Fruit fly (Drosophila melanogaster) whole organism: Measurements from ENCODE around the gene CG32726.

Source experiments
- CG8478 ChIP-seq: fragments of >200 bp; optimal IDR thresholded peaks from 2 replicates; lab custom pipeline; 2018; ENCODE audit warnings: inconsistent platforms
- Dll ChIP-seq: fragments of >200 bp; optimal IDR thresholded peaks from 2 replicates; lab custom pipeline; 2017
- EcR ChIP-seq, 2 experiments: fragments of >200 bp; optimal IDR thresholded peaks; 2 replicates each; lab custom pipeline; 2017; ENCODE audit warnings: missing biosample characterization in 2 of 2, missing genetic modification characterization in 2 of 2, missing genetic modification reagents in 2 of 2
- pan ChIP-seq: fragments of >200 bp; optimal IDR thresholded peaks from 2 replicates; lab custom pipeline; 2017
- psq ChIP-seq: fragments of >200 bp; optimal IDR thresholded peaks from 2 replicates; lab custom pipeline; 2017
- usp ChIP-seq: fragments of >200 bp; optimal IDR thresholded peaks from 2 replicates; lab custom pipeline; 2017; ENCODE audit warnings: missing biosample characterization, missing genetic modification characterization, mixed read lengths

The CG32726 gene

dm6 chrX:7415027-7415426 is 10.5 kb downstream of the CG32726 start:
- TF ChIP-seq CG8478 (lab: Kevin White, UChicago) = no peak
- no peak for TF ChIP-seq Dll (lab: Kevin White, UChicago)
- TF ChIP-seq EcR (GFP tag; optimal IDR thresholded peaks at IDR 0.05; lab: Kevin White, UChicago) = no peak
- TF ChIP-seq usp (GFP tag; lab: Kevin White, UChicago) = no peak

DNA sequence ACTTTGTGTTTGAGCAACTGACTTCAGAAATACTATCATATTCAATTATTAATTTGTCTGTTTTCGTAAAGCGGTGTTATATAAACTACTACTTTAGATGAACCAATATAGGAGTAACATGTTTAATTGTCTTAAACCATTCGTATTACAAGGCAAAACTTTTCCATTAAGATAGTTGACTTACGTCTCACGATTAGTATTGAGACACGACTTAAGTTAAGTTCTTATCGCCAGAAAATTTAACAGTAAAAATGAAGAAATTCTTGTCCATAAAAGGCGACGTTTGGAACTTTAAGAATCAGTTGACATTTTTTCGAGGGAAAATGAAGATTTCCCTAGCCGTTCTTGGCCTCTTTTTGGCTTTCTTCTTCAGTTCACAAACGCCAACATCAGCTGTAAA is 12.0 kb downstream of the CG32726 start, which contains the start of gene CG42705:
CG42705 (plus strand) TSS at position 301 of the 400 bp plus-strand sequence.
- TF ChIP-seq usp (GFP tag; lab: Kevin White, UChicago) = no peak
- TF ChIP-seq EcR (GFP tag; optimal IDR thresholded peaks at IDR 0.05; lab: Kevin White, UChicago) = no peak
- TF ChIP-seq CG8478 (lab: Kevin White, UChicago) = no peak

dm6 chrX:7412368-7412767 is 13.2 kb downstream of the CG32726 start, which contains the start of gene CG42704:
TSS of gene CG42704 (plus strand) at chrX:7412668.
- TF ChIP-seq EcR (GFP tag; optimal IDR thresholded peaks at IDR 0.05; lab: Kevin White, UChicago) (no peak), pan (lab: Kevin White, UChicago) (no peak), usp (GFP tag; lab: Kevin White, UChicago) (no peak), Dll (lab: Kevin White, UChicago) (no peak)

dm6 chrX:7411806-7412205 is 13.7 kb downstream of the CG32726 start, which contains the start of gene CG42246:
TSS of gene CG42246 (minus strand) at chrX:7411906.
- TF ChIP-seq psq = no peak
- no peak for TF ChIP-seq CG8478 (lab: Kevin White, UChicago)
- no peak for TF ChIP-seq Dll (lab: Kevin White, UChicago)
- no peak for TF ChIP-seq EcR (GFP tag; optimal IDR thresholded peaks at IDR 0.05; lab: Kevin White, UChicago)
- TF ChIP-seq pan (lab: Kevin White, UChicago) = no peak
- no peak for TF ChIP-seq usp (GFP tag; lab: Kevin White, UChicago)

DNA sequence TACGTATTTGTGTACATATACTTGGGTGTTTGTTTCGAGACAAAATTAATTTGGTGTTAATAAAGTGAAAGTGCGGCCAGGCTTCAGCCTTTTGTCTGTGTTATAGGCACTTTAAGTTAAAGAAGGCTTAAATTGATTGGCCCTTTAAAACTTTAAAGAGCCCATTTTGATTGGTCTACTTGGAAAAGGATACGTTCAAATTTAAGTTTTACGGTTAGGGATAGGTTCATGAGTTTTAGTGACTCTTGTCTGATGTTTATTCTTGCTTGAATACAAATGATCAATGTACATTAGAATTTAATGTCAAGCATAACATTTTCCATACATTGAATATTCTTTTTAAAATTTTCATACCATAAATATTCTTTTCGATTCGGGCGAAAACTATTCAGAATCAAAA is 18.6 kb downstream of the CG32726 start, which contains the start of gene CG32727:
CG32727 (plus strand) TSS at position 301 of the 400 bp plus-strand sequence.
- TF ChIP-seq Dll (lab: Kevin White, UChicago) (no peak), usp (GFP tag; lab: Kevin White, UChicago) (no peak), CG8478 (lab: Kevin White, UChicago) (no peak)

DNA sequence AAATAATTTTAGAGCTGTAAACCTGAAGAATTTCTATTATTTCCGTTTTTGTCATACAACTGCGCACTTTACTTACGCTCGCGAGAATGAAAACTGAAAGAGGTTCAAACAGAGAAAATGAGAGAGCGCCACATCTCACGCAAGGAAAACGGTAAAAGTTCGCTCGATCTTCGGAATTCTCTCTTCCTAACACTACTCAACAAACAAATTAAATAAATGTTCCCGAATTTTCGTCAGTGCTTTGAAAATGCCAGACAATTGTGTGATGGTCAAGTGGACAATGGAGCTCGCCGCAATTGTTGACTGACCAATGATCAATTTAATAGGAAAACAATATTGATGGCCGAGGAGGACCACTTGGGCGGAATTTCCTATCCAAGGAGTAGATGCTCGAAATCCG is 19.8 kb downstream of the CG32726 start, which contains the start of gene CG1677:
CG1677 (minus strand) TSS at position 101 of the 400 bp plus-strand sequence.
- TF ChIP-seq pan (lab: Kevin White, UChicago) (no peak), CG8478 (lab: Kevin White, UChicago) (no peak), Dll (lab: Kevin White, UChicago) (no peak), usp (GFP tag; lab: Kevin White, UChicago) (no peak), EcR (GFP tag; optimal IDR thresholded peaks at IDR 0.05; lab: Kevin White, UChicago) (no peak), psq (no peak)

dm6 chrX:7403074-7403473 is 22.5 kb downstream of the CG32726 start, which contains the start of gene CG15035:
TSS of gene CG15035 (minus strand) at chrX:7403174.
- TF ChIP-seq psq (no peak), pan (lab: Kevin White, UChicago) (no peak), CG8478 (lab: Kevin White, UChicago) (no peak), EcR (GFP tag; optimal IDR thresholded peaks at IDR 0.05; lab: Kevin White, UChicago) (no peak), Dll (lab: Kevin White, UChicago) (no peak), usp (GFP tag; lab: Kevin White, UChicago) (no peak)

- no peak for TF ChIP-seq Dll (lab: Kevin White, UChicago)
- no peak for TF ChIP-seq CG8478 (lab: Kevin White, UChicago)
- TF ChIP-seq psq = no peak
Observed at dm6 chrX:7382890-7383289, 42.7 kb downstream of the CG32726 start, which contains the start of gene CG42781. TSS of gene CG42781 (minus strand) at chrX:7382990.

dm6 chrX:7379569-7379968 is 46.0 kb downstream of the CG32726 start:
- TF ChIP-seq pan (lab: Kevin White, UChicago) (no peak), Dll (lab: Kevin White, UChicago) (no peak), psq (no peak), EcR (GFP tag; optimal IDR thresholded peaks at IDR 0.05; lab: Kevin White, UChicago) (no peak), CG8478 (lab: Kevin White, UChicago) (no peak), usp (GFP tag; lab: Kevin White, UChicago) (no peak)

DNA sequence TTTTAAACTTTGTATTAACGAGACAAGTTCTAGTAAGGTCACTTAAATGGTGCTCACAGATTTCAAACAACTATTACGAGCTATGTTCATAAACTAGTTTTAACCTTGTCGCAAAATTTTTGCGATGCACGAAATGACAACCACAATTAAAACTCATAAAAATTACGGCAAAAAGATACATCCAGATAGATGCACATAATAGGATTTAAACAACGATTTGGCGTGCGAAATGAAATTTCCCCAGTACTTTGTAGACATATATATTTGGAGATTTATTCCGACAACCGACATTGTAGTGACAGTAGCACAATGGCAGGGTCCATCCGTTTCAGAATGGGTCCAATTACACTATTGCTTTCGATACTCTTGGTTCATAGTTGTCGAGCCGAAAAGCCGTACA is 47.7 kb downstream of the CG32726 start, which contains the start of gene CheA7a:
CheA7a (plus strand) TSS at position 301 of the 400 bp plus-strand sequence.
- TF ChIP-seq usp (GFP tag; lab: Kevin White, UChicago) (no peak), pan (lab: Kevin White, UChicago) (no peak), EcR (GFP tag; optimal IDR thresholded peaks at IDR 0.05; lab: Kevin White, UChicago) (no peak), CG8478 (lab: Kevin White, UChicago) (no peak), Dll (lab: Kevin White, UChicago) (no peak), psq (no peak)
